Fruit fly (Drosophila melanogaster) whole organism, embryonic: ENCODE measurements around the gene Pez.

Source experiments
- BEAF-32 ChIP-seq: fragments of 200-800 bp; sonication (Bioruptor generic); optimal IDR thresholded peaks from 3 replicates; lab custom pipeline; 2017; ENCODE audit warnings: missing biosample characterization, missing genetic modification characterization, mild to moderate bottlenecking, moderate library complexity, missing genetic modification reagents
- CG1024 ChIP-seq: fragments of 200-800 bp; sonication (Bioruptor generic); IDR thresholded peaks from 2 replicates; pipeline ENCODE4 v1.3.6; 2022; ENCODE audit warnings: missing biosample characterization, missing genetic modification characterization
- CG10274 ChIP-seq: fragments of 200-800 bp; sonication (Bioruptor generic); optimal IDR thresholded peaks from 3 replicates; lab custom pipeline; 2017; ENCODE audit warnings: missing biosample characterization, mild to moderate bottlenecking, missing genetic modification characterization
- CG10431 ChIP-seq: fragments of 200-800 bp; sonication (Bioruptor generic); optimal IDR thresholded peaks from 3 replicates; lab custom pipeline; 2018; ENCODE audit warnings: missing biosample characterization, mild to moderate bottlenecking, missing genetic modification characterization
- CG10979 ChIP-seq: fragments of 200-800 bp; sonication (Bioruptor generic); optimal IDR thresholded peaks from 2 replicates; lab custom pipeline; 2018; ENCODE audit warnings: missing biosample characterization, mild to moderate bottlenecking, missing genetic modification characterization, moderate library complexity
- CG11398 ChIP-seq: fragments of 200-800 bp; sonication (Bioruptor generic); optimal IDR thresholded peaks from 2 replicates; lab custom pipeline; 2016; ENCODE audit warnings: missing biosample characterization, missing genetic modification characterization
- CG12391 ChIP-seq: fragments of 200-800 bp; sonication (Bioruptor generic); optimal IDR thresholded peaks from 3 replicates; lab custom pipeline; 2018; ENCODE audit warnings: missing biosample characterization, mild to moderate bottlenecking, missing genetic modification characterization, moderate library complexity
- CG13424 ChIP-seq: fragments of 200-800 bp; sonication (Bioruptor generic); optimal IDR thresholded peaks from 2 replicates; lab custom pipeline; 2019; ENCODE audit warnings: missing biosample characterization, mild to moderate bottlenecking, missing genetic modification characterization, moderate library complexity
- CG13624 ChIP-seq: fragments of 200-800 bp; sonication (Bioruptor generic); optimal IDR thresholded peaks from 2 replicates; lab custom pipeline; 2016; ENCODE audit warnings: missing biosample characterization, missing genetic modification characterization
- CG13894 ChIP-seq: fragments of 200-800 bp; sonication (Bioruptor generic); optimal IDR thresholded peaks from 3 replicates; lab custom pipeline; 2018; ENCODE audit warnings: missing biosample characterization, mild to moderate bottlenecking, missing genetic modification characterization, moderate library complexity
- CG1602 ChIP-seq: fragments of 200-800 bp; sonication (Bioruptor generic); optimal IDR thresholded peaks from 3 replicates; lab custom pipeline; 2016; ENCODE audit warnings: missing biosample characterization, missing genetic modification characterization
- CG17568 ChIP-seq: fragments of 200-800 bp; sonication (Bioruptor generic); optimal IDR thresholded peaks from 2 replicates; lab custom pipeline; 2018; ENCODE audit warnings: missing biosample characterization, mild to moderate bottlenecking, missing genetic modification characterization, moderate library complexity
- CG17802 ChIP-seq: fragments of 200-800 bp; sonication (Bioruptor generic); optimal IDR thresholded peaks from 2 replicates; lab custom pipeline; 2018; ENCODE audit warnings: missing biosample characterization, mild to moderate bottlenecking, missing genetic modification characterization, moderate library complexity
- CG2120 ChIP-seq: fragments of 200-800 bp; sonication (Bioruptor generic); optimal IDR thresholded peaks from 3 replicates; lab custom pipeline; 2016; ENCODE audit warnings: missing biosample characterization, missing genetic modification characterization
- CG2712 ChIP-seq: fragments of 200-800 bp; optimal IDR thresholded peaks from 3 replicates; lab custom pipeline; 2019; ENCODE audit warnings: missing biosample characterization, mild to moderate bottlenecking, missing genetic modification characterization, moderate library complexity
- CG2875 ChIP-seq: fragments of 200-800 bp; sonication (Bioruptor generic); optimal IDR thresholded peaks from 2 replicates; lab custom pipeline; 2017; ENCODE audit warnings: missing biosample characterization, mild to moderate bottlenecking, missing genetic modification characterization, missing genetic modification reagents
- CG34224 ChIP-seq: fragments of 200-800 bp; sonication (Bioruptor generic); IDR thresholded peaks from 3 replicates; pipeline ENCODE4 v1.3.6; 2022; ENCODE audit warnings: missing biosample characterization, missing genetic modification characterization; ENCODE audit not compliant: partially characterized antibody
- CG3995 ChIP-seq: fragments of 200-800 bp; sonication (Bioruptor generic); optimal IDR thresholded peaks from 3 replicates; lab custom pipeline; 2016; ENCODE audit warnings: missing biosample characterization, missing genetic modification characterization
- CG4404 ChIP-seq: fragments of 200-800 bp; sonication (Bioruptor generic); IDR thresholded peaks from 2 replicates; pipeline ENCODE4 v1.3.6; 2022; ENCODE audit warnings: missing biosample characterization, missing genetic modification characterization
- CG4424 ChIP-seq: fragments of 200-800 bp; sonication (Bioruptor generic); optimal IDR thresholded peaks from 3 replicates; lab custom pipeline; 2016; ENCODE audit warnings: missing biosample characterization, missing genetic modification characterization
- CG7963 ChIP-seq: fragments of 200-800 bp; sonication (Bioruptor generic); IDR thresholded peaks from 3 replicates; pipeline ENCODE4 v1.3.6; 2022; ENCODE audit warnings: missing biosample characterization, missing genetic modification characterization; ENCODE audit not compliant: partially characterized antibody
- CG9817 ChIP-seq: fragments of 200-800 bp; sonication (Bioruptor generic); optimal IDR thresholded peaks from 2 replicates; lab custom pipeline; 2018; ENCODE audit warnings: missing biosample characterization, mild to moderate bottlenecking, missing genetic modification characterization, moderate library complexity
- CkIIα-i1 ChIP-seq: fragments of 200-800 bp; sonication (Bioruptor generic); IDR thresholded peaks from 2 replicates; pipeline ENCODE4 v1.3.6; 2022; ENCODE audit warnings: missing biosample characterization, missing genetic modification characterization
- D19B ChIP-seq: fragments of 200-800 bp; sonication (Bioruptor generic); optimal IDR thresholded peaks from 2 replicates; lab custom pipeline; 2017; ENCODE audit warnings: missing biosample characterization, mild to moderate bottlenecking, missing genetic modification characterization
- Doc3 ChIP-seq: fragments of 200-800 bp; sonication (Bioruptor generic); IDR thresholded peaks from 3 replicates; pipeline ENCODE4 v1.3.6; 2022; ENCODE audit warnings: missing biosample characterization, missing genetic modification characterization; ENCODE audit not compliant: partially characterized antibody
- Elba2 ChIP-seq: fragments of 200-800 bp; sonication (Bioruptor generic); optimal IDR thresholded peaks from 3 replicates; lab custom pipeline; 2016; ENCODE audit warnings: missing biosample characterization, missing genetic modification characterization
- Fer3 ChIP-seq: fragments of 200-800 bp; sonication (Bioruptor generic); optimal IDR thresholded peaks from 2 replicates; lab custom pipeline; 2018; ENCODE audit warnings: missing biosample characterization, mild to moderate bottlenecking, missing genetic modification characterization, moderate library complexity
- Hsf ChIP-seq: fragments of 200-800 bp; sonication (Bioruptor generic); optimal IDR thresholded peaks from 3 replicates; lab custom pipeline; 2016; ENCODE audit warnings: missing biosample characterization, missing genetic modification characterization
- Jarid2 ChIP-seq: fragments of 200-800 bp; sonication (Bioruptor generic); optimal IDR thresholded peaks from 3 replicates; lab custom pipeline; 2017; ENCODE audit warnings: mild to moderate bottlenecking, missing biosample characterization, missing genetic modification reagents, missing genetic modification characterization
- Max ChIP-seq: fragments of 200-800 bp; sonication (Bioruptor generic); optimal IDR thresholded peaks from 2 replicates; lab custom pipeline; 2016; ENCODE audit warnings: missing biosample characterization, mild to moderate bottlenecking, missing genetic modification characterization
- Oli ChIP-seq: fragments of 200-800 bp; sonication (Bioruptor generic); optimal IDR thresholded peaks from 2 replicates; lab custom pipeline; 2018; ENCODE audit warnings: missing biosample characterization, mild to moderate bottlenecking, missing genetic modification characterization, moderate library complexity
- ap ChIP-seq: fragments of 200-800 bp; sonication (Bioruptor generic); IDR thresholded peaks from 2 replicates; pipeline ENCODE4 v1.3.6; 2022; ENCODE audit warnings: missing biosample characterization, missing genetic modification characterization
- bowl ChIP-seq: fragments of 200-800 bp; sonication (Bioruptor generic); IDR thresholded peaks from 2 replicates; pipeline ENCODE4 v1.3.6; 2022; ENCODE audit warnings: missing biosample characterization, missing genetic modification characterization
- dmrt99B ChIP-seq: fragments of 200-800 bp; sonication (Bioruptor generic); optimal IDR thresholded peaks from 2 replicates; lab custom pipeline; 2018; ENCODE audit warnings: missing biosample characterization, mild to moderate bottlenecking, missing genetic modification characterization, moderate library complexity
- dysf ChIP-seq: fragments of 200-800 bp; sonication (Bioruptor generic); IDR thresholded peaks from 3 replicates; pipeline ENCODE4 v1.3.6; 2022; ENCODE audit warnings: missing biosample characterization, missing genetic modification characterization
- esg ChIP-seq: fragments of 200-800 bp; sonication (Bioruptor generic); conservative IDR thresholded peaks from 2 replicates; pipeline ENCODE4 v1.3.6; 2022; ENCODE audit warnings: missing biosample characterization, missing genetic modification characterization
- eve ChIP-seq, 2 experiments: fragments of >200 bp; optimal IDR thresholded peaks; 2 replicates each; lab custom pipeline; 2017; ENCODE audit warnings: missing biosample characterization in 2 of 2, missing genetic modification characterization in 2 of 2
- gsb ChIP-seq: fragments of 200-800 bp; sonication (Bioruptor generic); IDR thresholded peaks from 2 replicates; pipeline ENCODE4 v1.3.6; 2022; ENCODE audit warnings: missing biosample characterization, missing genetic modification characterization
- her ChIP-seq: fragments of 200-800 bp; sonication (Bioruptor generic); optimal IDR thresholded peaks from 2 replicates; lab custom pipeline; 2016; ENCODE audit warnings: missing biosample characterization, missing genetic modification characterization
- hkb ChIP-seq, 2 experiments: fragments of 200-800 bp in 1 of 2; fragments of >200 bp in 1 of 2; sonication (Bioruptor generic) in 1 of 2; IDR thresholded peaks in 1 of 2; optimal IDR thresholded peaks in 1 of 2; 2 replicates each; pipeline versions ENCODE4 v1.3.6 to Lab custom; 2017 to 2022; ENCODE audit warnings: missing biosample characterization in 1 of 2, missing genetic modification characterization in 1 of 2
- ind ChIP-seq: fragments of 200-800 bp; sonication (Bioruptor generic); optimal IDR thresholded peaks from 3 replicates; lab custom pipeline; 2016; ENCODE audit warnings: missing biosample characterization, missing genetic modification characterization
- kah ChIP-seq: fragments of 200-800 bp; sonication (Bioruptor generic); optimal IDR thresholded peaks from 2 replicates; lab custom pipeline; 2018; ENCODE audit warnings: missing biosample characterization, mild to moderate bottlenecking, missing genetic modification characterization
- peb ChIP-seq: fragments of 200-800 bp; sonication (Bioruptor generic); IDR thresholded peaks from 2 replicates; pipeline ENCODE4 v1.3.6; 2022; ENCODE audit warnings: missing biosample characterization, missing genetic modification characterization
- pum ChIP-seq: fragments of 200-800 bp; sonication (Bioruptor generic); optimal IDR thresholded peaks from 2 replicates; lab custom pipeline; 2016; ENCODE audit warnings: missing biosample characterization, missing genetic modification characterization
- pzg ChIP-seq: fragments of 200-800 bp; sonication (Bioruptor generic); optimal IDR thresholded peaks from 3 replicates; lab custom pipeline; 2018; ENCODE audit warnings: missing biosample characterization, mild to moderate bottlenecking, missing genetic modification characterization, moderate library complexity
- repo ChIP-seq: fragments of 200-800 bp; sonication (Bioruptor generic); optimal IDR thresholded peaks from 2 replicates; lab custom pipeline; 2016; ENCODE audit warnings: missing biosample characterization, missing genetic modification characterization
- z ChIP-seq: fragments of 200-800 bp; sonication (Bioruptor generic); IDR thresholded peaks from 3 replicates; pipeline ENCODE4 v1.3.6; 2022; ENCODE audit warnings: missing biosample characterization, missing genetic modification characterization
- zen ChIP-seq: fragments of 200-800 bp; sonication (Bioruptor generic); optimal IDR thresholded peaks from 3 replicates; lab custom pipeline; 2018; ENCODE audit warnings: missing biosample characterization, mild to moderate bottlenecking, missing genetic modification characterization, moderate library complexity
- zen2 ChIP-seq: fragments of 200-800 bp; sonication (Bioruptor generic); IDR thresholded peaks from 3 replicates; pipeline ENCODE4 v1.3.6; 2022; ENCODE audit warnings: missing biosample characterization, missing genetic modification characterization; ENCODE audit not compliant: partially characterized antibody

The Pez gene

DNA sequence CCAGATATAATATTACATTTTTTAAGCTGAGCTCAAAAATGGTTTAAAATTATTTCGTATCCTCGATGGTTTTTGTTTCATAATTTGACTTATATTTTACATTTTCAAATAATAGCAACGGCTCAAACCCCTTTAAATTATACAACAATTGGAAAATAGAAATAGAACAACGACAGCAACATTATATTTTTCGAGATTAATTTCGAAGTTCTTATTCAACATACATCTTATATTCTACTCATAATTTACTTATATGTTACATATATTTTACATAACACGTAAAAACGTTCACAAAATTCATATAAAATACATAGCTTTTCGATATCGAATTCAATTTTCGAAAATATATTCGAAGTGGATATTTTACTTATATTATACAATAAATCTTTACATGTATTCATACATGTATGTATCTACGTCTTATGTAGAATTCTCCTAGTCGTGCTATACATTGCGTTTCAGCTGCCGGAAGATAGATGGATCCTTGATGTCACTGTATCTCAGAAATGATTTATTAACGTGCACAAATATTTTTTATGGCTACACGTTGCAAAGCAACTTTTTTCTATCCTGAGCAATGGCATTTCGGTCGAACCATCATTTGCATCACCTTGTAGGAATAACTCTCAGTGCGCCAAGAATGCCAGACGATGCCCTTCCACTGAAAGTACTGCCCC is 18.4 kb upstream of the Pez start (continued):
- no peak for TF ChIP-seq Max (GFP tag; lab: Kevin White, UChicago)
- TF ChIP-seq Jarid2 = peak; percentile 25
- TF ChIP-seq CG34224 = no peak
- no peak for TF ChIP-seq CkIIα-i1 (GFP tag; lab: Robert Waterston, UW)
- peak; percentile 33 for TF ChIP-seq kah
- TF ChIP-seq CG13624 (GFP tag; lab: Kevin White, UChicago) = no peak
- no peak for TF ChIP-seq CG11398 (GFP tag; lab: Kevin White, UChicago)
- TF ChIP-seq zen (tag; lab: Kevin White, UChicago) = peak; percentile 68
- TF ChIP-seq CG17802 (tag; lab: Kevin White, UChicago) = peak; percentile 60
- peak; percentile 17 for TF ChIP-seq CG13424 (tag; lab: Kevin White, UChicago)
- no peak for TF ChIP-seq CG17568 (GFP tag; lab: Kevin White, UChicago)
- no peak for TF ChIP-seq repo (GFP tag; lab: Kevin White, UChicago)
- peak; percentile 34 for TF ChIP-seq ind (GFP tag; lab: Kevin White, UChicago)
- TF ChIP-seq zen2 (GFP tag; lab: Robert Waterston, UW) = no peak
- no peak for TF ChIP-seq CG12391 (tag; lab: Kevin White, UChicago)
- TF ChIP-seq hkb (optimal IDR thresholded peaks at IDR 0.05; lab: Kevin White, UChicago) = no peak
- TF ChIP-seq hkb (GFP tag; IDR thresholded peaks at IDR 0.05; lab: Robert Waterston, UW) = peak; percentile 38; the same call in 1 of the 2 replicates
- no peak for TF ChIP-seq gsb (GFP tag; lab: Robert Waterston, UW)
- peak; percentile 23; the same call in 1 of the 2 replicates for TF ChIP-seq ap (GFP tag; lab: Robert Waterston, UW)
- TF ChIP-seq z (GFP tag; lab: Robert Waterston, UW) = no peak
- TF ChIP-seq CG10274 (GFP tag; lab: Kevin White, UChicago) = no peak
- TF ChIP-seq CG3995 (GFP tag; lab: Kevin White, UChicago) = peak; percentile 73
- TF ChIP-seq bowl (GFP tag; lab: Robert Waterston, UW) = 0 out of 2 replicates have a peak, but pooled peaks have one; percentile 4
- no peak for TF ChIP-seq CG10431 (GFP tag; lab: Kevin White, UChicago)
- TF ChIP-seq pum = no peak
- no peak for TF ChIP-seq Elba2 (GFP tag; lab: Kevin White, UChicago)
- no peak for TF ChIP-seq her
- TF ChIP-seq CG2875 = peak; percentile 48
- no peak for TF ChIP-seq D19B (GFP tag; lab: Kevin White, UChicago)
- peak; percentile 21 for TF ChIP-seq CG1602
- TF ChIP-seq CG10979 (tag; lab: Kevin White, UChicago) = peak; percentile 87
- peak; percentile 61 for TF ChIP-seq CG2712
- TF ChIP-seq Doc3 (GFP tag; lab: Robert Waterston, UW) = no peak
- TF ChIP-seq eve (GFP tag; optimal IDR thresholded peaks at IDR 0.05; lab: Kevin White, UChicago) = no peak
- TF ChIP-seq Hsf (GFP tag; lab: Kevin White, UChicago) = peak; percentile 46
- TF ChIP-seq CG4404 (GFP tag; lab: Robert Waterston, UW) = no peak
- no peak for TF ChIP-seq peb (GFP tag; lab: Robert Waterston, UW)
- TF ChIP-seq CG4424 (GFP tag; lab: Kevin White, UChicago) = peak; percentile 63
- TF ChIP-seq Fer3 = peak; percentile 49
- TF ChIP-seq esg = no peak
- TF ChIP-seq Oli (tag; lab: Kevin White, UChicago) = peak; percentile 22
- TF ChIP-seq CG1024 (GFP tag; lab: Robert Waterston, UW) = peak; percentile 55; the same call in 1 of the 2 replicates
- TF ChIP-seq dysf (GFP tag; lab: Robert Waterston, UW) = 0 out of 3 replicates have a peak, but pooled peaks have one; percentile 4
- peak; percentile 32 for TF ChIP-seq dmrt99B (tag; lab: Kevin White, UChicago)
- TF ChIP-seq CG7963 (GFP tag; lab: Robert Waterston, UW) = no peak
- no peak for TF ChIP-seq CG2120
- no peak for TF ChIP-seq BEAF-32
- no peak for TF ChIP-seq pzg (GFP tag; lab: Kevin White, UChicago)
- no peak for TF ChIP-seq CG13894
- no peak for TF ChIP-seq CG9817 (tag; lab: Kevin White, UChicago)
